ENCODE assay signal across 1 fruit fly cellular context in genomic region chr2L:21324438-21324890, dm6.
TF ChIP-seq lines count a peak whose summit lies in the region.

No protein-coding gene starts in this region.

TF ChIP-seq in whole organism, embryonic, 481 proteins besides CTCF, POLR2A, EP300 and RAD21 (continued from another document):
- TF ChIP-seq CG7987 (GFP tag; optimal IDR thresholded peaks at IDR 0.05; lab: Kevin White, UChicago) (peak; percentile 28), CG2712 (tag; optimal IDR thresholded peaks at IDR 0.05; lab: Kevin White, UChicago) (peak; percentile 10), CG31365 (tag; optimal IDR thresholded peaks at IDR 0.05; lab: Kevin White, UChicago) (peak; percentile 90), ken (GFP tag; IDR thresholded peaks at IDR 0.05; lab: Robert Waterston, UW) (no peak), Hr78 (GFP tag; optimal IDR thresholded peaks at IDR 0.05; lab: Kevin White, UChicago) (peak in 1 of 2 experiments; percentile 50), vnd (GFP tag; IDR thresholded peaks at IDR 0.05; lab: Robert Waterston, UW; ENCODE audit: partially characterized antibody) (no peak), CG11695 (GFP tag; IDR thresholded peaks at IDR 0.05; lab: Robert Waterston, UW) (no peak), chif (GFP tag; optimal IDR thresholded peaks at IDR 0.05; lab: Kevin White, UChicago) (peak in 1 of 2 experiments; percentile 6), exex (tag; optimal IDR thresholded peaks at IDR 0.05; lab: Kevin White, UChicago) (peak; percentile 23), pros (GFP tag; optimal IDR thresholded peaks at IDR 0.05; lab: Kevin White, UChicago) (peak; percentile 76), dysf (GFP tag; IDR thresholded peaks at IDR 0.05; lab: Robert Waterston, UW) (no peak), Deaf1 (tag; optimal IDR thresholded peaks at IDR 0.05; lab: Kevin White, UChicago) (no peak), Meics (GFP tag; optimal IDR thresholded peaks at IDR 0.05; lab: Kevin White, UChicago) (peak; percentile 21), CG8290 (GFP tag; optimal IDR thresholded peaks at IDR 0.05; lab: Kevin White, UChicago) (no peak), CG8290 (tag; optimal IDR thresholded peaks at IDR 0.05; lab: Kevin White, UChicago) (peak in 1 of 2 experiments; percentile 39), D19A (tag; optimal IDR thresholded peaks at IDR 0.05; lab: Kevin White, UChicago) (no peak), gcm (GFP tag; optimal IDR thresholded peaks at IDR 0.05; lab: Kevin White, UChicago) (peak; percentile 73), fd102C (GFP tag; optimal IDR thresholded peaks at IDR 0.05; lab: Kevin White, UChicago) (no peak), Hey (tag; optimal IDR thresholded peaks at IDR 0.05; lab: Kevin White, UChicago) (peak; percentile 11), Mes4 (GFP tag; optimal IDR thresholded peaks at IDR 0.05; lab: Kevin White, UChicago) (no peak), CG9437 (GFP tag; optimal IDR thresholded peaks at IDR 0.05; lab: Kevin White, UChicago) (peak; percentile 36), CHES-1-like (GFP tag; optimal IDR thresholded peaks at IDR 0.05; lab: Kevin White, UChicago) (no peak), croc (GFP tag; conservative IDR thresholded peaks at IDR 0.05; lab: Robert Waterston, UW) (no peak), Elba2 (GFP tag; optimal IDR thresholded peaks at IDR 0.05; lab: Kevin White, UChicago) (no peak), Vsx1 (GFP tag; optimal IDR thresholded peaks at IDR 0.05; lab: Kevin White, UChicago) (peak; percentile 18), chn (GFP tag; optimal IDR thresholded peaks at IDR 0.05; lab: Kevin White, UChicago) (peak; percentile 30), ERR (GFP tag; optimal IDR thresholded peaks at IDR 0.05; lab: Kevin White, UChicago) (no peak), crol (GFP tag; IDR thresholded peaks at IDR 0.05; lab: Robert Waterston, UW) (peak; percentile 94; the same call in 1 of the 2 replicates), CG17186 (GFP tag; optimal IDR thresholded peaks at IDR 0.05; lab: Kevin White, UChicago) (no peak), CG17829 (tag; optimal IDR thresholded peaks at IDR 0.05; lab: Kevin White, UChicago) (no peak), run (tag; optimal IDR thresholded peaks at IDR 0.05; lab: Kevin White, UChicago) (peak; percentile 1), cg (GFP tag; optimal IDR thresholded peaks at IDR 0.05; lab: Kevin White, UChicago) (peak; percentile 54), CG2199 (GFP tag; IDR thresholded peaks at IDR 0.05; lab: Robert Waterston, UW) (peak; percentile 88), Atf6 (GFP tag; IDR thresholded peaks at IDR 0.05; lab: Robert Waterston, UW) (no peak), Eip74EF (GFP tag; optimal IDR thresholded peaks at IDR 0.05; lab: Kevin White, UChicago) (peak in 1 of 2 experiments; percentile 28), danr (GFP tag; IDR thresholded peaks at IDR 0.05; lab: Robert Waterston, UW) (no peak), CG5245 (GFP tag; optimal IDR thresholded peaks at IDR 0.05; lab: Kevin White, UChicago) (no peak), CG10431 (GFP tag; optimal IDR thresholded peaks at IDR 0.05; lab: Kevin White, UChicago) (peak; percentile 8), al (GFP tag; IDR thresholded peaks at IDR 0.05; lab: Robert Waterston, UW) (no peak), CG18011 (GFP tag; optimal IDR thresholded peaks at IDR 0.05; lab: Kevin White, UChicago) (peak; percentile 59), HLH4C (GFP tag; IDR thresholded peaks at IDR 0.05; lab: Robert Waterston, UW; ENCODE audit: partially characterized antibody) (no peak), Hmr (GFP tag; optimal IDR thresholded peaks at IDR 0.05; lab: Kevin White, UChicago) (peak; percentile 42), sob (GFP tag; IDR thresholded peaks at IDR 0.05; lab: Robert Waterston, UW) (peak; percentile 39; the same call in 1 of the 2 replicates), stc (GFP tag; IDR thresholded peaks at IDR 0.05; lab: Robert Waterston, UW) (0 out of 2 replicates have a peak, but pooled peaks have one; percentile 45), Dip2 (GFP tag; IDR thresholded peaks at IDR 0.05; lab: Robert Waterston, UW) (no peak), Rx (GFP tag; IDR thresholded peaks at IDR 0.05; lab: Robert Waterston, UW) (no peak), Bgb (GFP tag; IDR thresholded peaks at IDR 0.05; lab: Robert Waterston, UW; ENCODE audit: partially characterized antibody) (peak; percentile 24; the same call in 1 of the 2 replicates), CG1529 (GFP tag; optimal IDR thresholded peaks at IDR 0.05; lab: Kevin White, UChicago) (peak; percentile 1), Med (GFP tag; lab: Kevin White, UChicago) (peak; percentile 55), CG18599 (GFP tag; optimal IDR thresholded peaks at IDR 0.05; lab: Kevin White, UChicago) (peak; percentile 31)
